Worm (Caenorhabditis elegans) whole organism, mixed stage, embryonic: ENCODE data around the gene C54D10.5.

Experiments
- M03D4.4 ChIP-seq: sonication (generic microtip); optimal IDR thresholded peaks from 2 replicates; lab custom pipeline; 2017; ENCODE audit warnings: mild to moderate bottlenecking, missing genetic modification characterization, missing compliant biosample characterization
- bed-3 ChIP-seq: fragments of 200-800 bp; sonication (Bioruptor generic); optimal IDR thresholded peaks from 3 replicates; lab custom pipeline; 2018; ENCODE audit warnings: mild to moderate bottlenecking, missing genetic modification characterization, moderate library complexity, missing compliant biosample characterization
- blmp-1 ChIP-seq: fragments of 150-350 bp; optimal IDR thresholded peaks from 2 replicates; lab custom pipeline; 2014; ENCODE audit warnings: missing biosample characterization, missing genetic modification characterization
- ceh-39 ChIP-seq: fragments of 150-350 bp; optimal IDR thresholded peaks from 2 replicates; lab custom pipeline; 2014; ENCODE audit warnings: missing biosample characterization, missing genetic modification characterization
- ceh-43 ChIP-seq: fragments of 200-800 bp; sonication (Bioruptor generic); optimal IDR thresholded peaks from 2 replicates; lab custom pipeline; 2018; ENCODE audit warnings: mild to moderate bottlenecking, missing genetic modification characterization, moderate library complexity, missing compliant biosample characterization
- ceh-83 ChIP-seq: fragments of 200-800 bp; sonication (Bioruptor generic); optimal IDR thresholded peaks from 2 replicates; lab custom pipeline; 2018; ENCODE audit warnings: mild to moderate bottlenecking, missing genetic modification characterization, missing compliant biosample characterization
- ces-1 ChIP-seq: fragments of 150-350 bp; optimal IDR thresholded peaks from 2 replicates; lab custom pipeline; 2014; ENCODE audit warnings: missing biosample characterization, missing genetic modification reagents, missing genetic modification characterization
- cnd-1 ChIP-seq: fragments of 200-800 bp; sonication (Bioruptor generic); optimal IDR thresholded peaks from 2 replicates; lab custom pipeline; 2018; ENCODE audit warnings: mild to moderate bottlenecking, missing genetic modification characterization, missing compliant biosample characterization
- drap-1 ChIP-seq: fragments of 200-800 bp; sonication (Bioruptor generic); optimal IDR thresholded peaks from 3 replicates; lab custom pipeline; 2018; ENCODE audit warnings: mild to moderate bottlenecking, missing genetic modification characterization, missing compliant biosample characterization
- elt-1 ChIP-seq: sonication (generic microtip); optimal IDR thresholded peaks from 2 replicates; lab custom pipeline; 2017; ENCODE audit warnings: missing genetic modification characterization, mild to moderate bottlenecking, missing compliant biosample characterization, antibody characterized with exemption, moderate library complexity, borderline replicate concordance; ENCODE audit not compliant: insufficient read depth
- elt-3 ChIP-seq: fragments of 150-350 bp; optimal IDR thresholded peaks from 2 replicates; lab custom pipeline; 2014; ENCODE audit warnings: missing biosample characterization, missing genetic modification characterization
- flh-1 ChIP-seq: fragments of 200-800 bp; sonication (Bioruptor generic); optimal IDR thresholded peaks from 2 replicates; lab custom pipeline; 2018; ENCODE audit warnings: mild to moderate bottlenecking, missing genetic modification characterization, moderate library complexity, missing compliant biosample characterization
- ham-2 ChIP-seq: fragments of 200-800 bp; sonication (Bioruptor generic); optimal IDR thresholded peaks from 2 replicates; lab custom pipeline; 2018; ENCODE audit warnings: mild to moderate bottlenecking, missing genetic modification characterization, missing compliant biosample characterization
- hlh-1 ChIP-seq: fragments of 150-350 bp; optimal IDR thresholded peaks from 2 replicates; lab custom pipeline; 2014; ENCODE audit warnings: missing biosample characterization, missing genetic modification reagents, missing genetic modification characterization
- lin-32 ChIP-seq: fragments of 200-800 bp; sonication (Bioruptor generic); optimal IDR thresholded peaks from 2 replicates; lab custom pipeline; 2018; ENCODE audit warnings: mild to moderate bottlenecking, missing genetic modification characterization, missing compliant biosample characterization
- mab-5 ChIP-seq: fragments of 150-350 bp; optimal IDR thresholded peaks from 2 replicates; lab custom pipeline; 2014; ENCODE audit warnings: missing biosample characterization, missing genetic modification characterization
- mep-1 ChIP-seq: fragments of 150-350 bp; optimal IDR thresholded peaks from 2 replicates; lab custom pipeline; 2017; ENCODE audit warnings: missing biosample characterization, missing genetic modification reagents, missing genetic modification characterization, inconsistent platforms
- nhr-2 ChIP-seq: fragments of 150-350 bp; optimal IDR thresholded peaks from 2 replicates; lab custom pipeline; 2014; ENCODE audit warnings: missing biosample characterization, missing genetic modification characterization
- nhr-237 ChIP-seq: fragments of 150-350 bp; optimal IDR thresholded peaks from 2 replicates; lab custom pipeline; 2014; ENCODE audit warnings: missing biosample characterization, missing genetic modification characterization
- nhr-28 ChIP-seq: fragments of 150-350 bp; optimal IDR thresholded peaks from 2 replicates; lab custom pipeline; 2014; ENCODE audit warnings: missing biosample characterization, missing genetic modification characterization
- pha-4 ChIP-seq: fragments of 150-350 bp; optimal IDR thresholded peaks from 2 replicates; lab custom pipeline; 2018; ENCODE audit warnings: missing biosample characterization, missing genetic modification reagents, missing genetic modification characterization
- snpc-4 ChIP-seq: fragments of 150-350 bp; optimal IDR thresholded peaks from 2 replicates; lab custom pipeline; 2014; ENCODE audit warnings: missing biosample characterization, missing genetic modification characterization
- sptf-1 ChIP-seq: sonication (generic microtip); optimal IDR thresholded peaks from 2 replicates; lab custom pipeline; 2017; ENCODE audit warnings: mild to moderate bottlenecking, missing genetic modification characterization, moderate library complexity, missing compliant biosample characterization
- tbx-8 ChIP-seq: fragments of 200-800 bp; sonication (Bioruptor generic); optimal IDR thresholded peaks from 2 replicates; lab custom pipeline; 2018; ENCODE audit warnings: mild to moderate bottlenecking, missing genetic modification characterization, moderate library complexity, missing compliant biosample characterization
- unc-120 ChIP-seq: sonication (generic microtip); optimal IDR thresholded peaks from 2 replicates; lab custom pipeline; 2017; ENCODE audit warnings: missing genetic modification characterization, missing compliant biosample characterization; ENCODE audit not compliant: poor library complexity, severe bottlenecking
- unc-39 ChIP-seq: fragments of 150-350 bp; optimal IDR thresholded peaks from 2 replicates; lab custom pipeline; 2014; ENCODE audit warnings: missing biosample characterization, missing genetic modification characterization
- unc-62 ChIP-seq: fragments of 150-350 bp; optimal IDR thresholded peaks from 2 replicates; lab custom pipeline; 2014; ENCODE audit warnings: missing biosample characterization, missing genetic modification reagents, missing genetic modification characterization
- zip-8 ChIP-seq: fragments of 150-350 bp; optimal IDR thresholded peaks from 2 replicates; lab custom pipeline; 2014; ENCODE audit warnings: missing biosample characterization, missing genetic modification characterization
- ztf-11 ChIP-seq: fragments of 150-350 bp; optimal IDR thresholded peaks from 2 replicates; lab custom pipeline; 2014; ENCODE audit warnings: missing biosample characterization, missing genetic modification characterization

C54D10.5 gene

ce11 chrV:12429039-12429438 lies at the start of gene C54D10.5:
C54D10.5 (plus strand) TSS chrV:12429339.
- TF ChIP-seq ceh-83 (GFP tag; lab: Kevin White, UChicago) (no peak), elt-1 (no peak)

ce11 chrV:12386154-12386553 lies 43.0 kb upstream of the C54D10.5 start, which contains the start of gene K01D12.15:
K01D12.15 (plus strand) TSS chrV:12386454.
- TF ChIP-seq tbx-8 (GFP tag; lab: Kevin White, UChicago) = no peak
- TF ChIP-seq cnd-1 = no peak
- no peak for TF ChIP-seq nhr-2 (tag; lab: Kevin White, UChicago)
- TF ChIP-seq hlh-1 (tag; lab: Kevin White, UChicago) = no peak
- no peak for TF ChIP-seq unc-120
- no peak for TF ChIP-seq ceh-43 (GFP tag; lab: Kevin White, UChicago)
- TF ChIP-seq sptf-1 (tag; lab: Kevin White, UChicago) = no peak
- TF ChIP-seq zip-8 (tag; lab: Kevin White, UChicago) = no peak
- no peak for TF ChIP-seq ham-2
- no peak for TF ChIP-seq blmp-1 (tag; lab: Kevin White, UChicago)

ce11 chrV:12395699-12396098 lies 33.4 kb upstream of the C54D10.5 start, which contains the start of gene twk-14:
twk-14 (minus strand) TSS chrV:12395706.
- TF ChIP-seq ceh-39 (tag; lab: Kevin White, UChicago) = no peak
- no peak for TF ChIP-seq lin-32 (GFP tag; lab: Kevin White, UChicago)
- no peak for TF ChIP-seq flh-1 (GFP tag; lab: Kevin White, UChicago)
- TF ChIP-seq nhr-237 (tag; lab: Kevin White, UChicago) = no peak
- TF ChIP-seq pha-4 (tag; lab: Kevin White, UChicago) = no peak
- no peak for TF ChIP-seq drap-1 (GFP tag; lab: Kevin White, UChicago)
- TF ChIP-seq zip-8 (tag; lab: Kevin White, UChicago) = no peak
- no peak for TF ChIP-seq hlh-1 (tag; lab: Kevin White, UChicago)
- TF ChIP-seq unc-39 (tag; lab: Kevin White, UChicago) = no peak

ce11 chrV:12397545-12397944 lies 31.6 kb upstream of the C54D10.5 start, which contains the start of gene K01D12.5:
K01D12.5 (plus strand) TSS chrV:12397845.
- no peak for TF ChIP-seq unc-120
- no peak for TF ChIP-seq elt-3 (tag; lab: Kevin White, UChicago)
- no peak for TF ChIP-seq M03D4.4 (tag; lab: Kevin White, UChicago)
- TF ChIP-seq nhr-237 (tag; lab: Kevin White, UChicago) = no peak
- TF ChIP-seq ceh-43 (GFP tag; lab: Kevin White, UChicago) = no peak
- TF ChIP-seq mab-5 (tag; lab: Kevin White, UChicago) = no peak
- TF ChIP-seq ztf-11 (tag; lab: Kevin White, UChicago) = no peak

- TF ChIP-seq flh-1 (GFP tag; lab: Kevin White, UChicago) = no peak
- peak; percentile 71 for TF ChIP-seq zip-8 (tag; lab: Kevin White, UChicago)
Measured at ce11 chrV:12400677-12401236, 28.4 kb upstream of the C54D10.5 start, which contains the start of the genes K01D12.20 and miga-1. K01D12.20 (minus strand) TSS chrV:12400814. miga-1 (minus strand) TSS chrV:12400859.

ce11 chrV:12401383-12401782 lies 27.8 kb upstream of the C54D10.5 start, which contains the start of gene K01D12.7:
K01D12.7 (minus strand) TSS chrV:12401483.
- no peak for TF ChIP-seq unc-62
- TF ChIP-seq zip-8 (tag; lab: Kevin White, UChicago) = no peak
- TF ChIP-seq bed-3 (GFP tag; lab: Kevin White, UChicago) = no peak
- no peak for TF ChIP-seq snpc-4
- TF ChIP-seq elt-3 (tag; lab: Kevin White, UChicago) = no peak
- TF ChIP-seq mab-5 (tag; lab: Kevin White, UChicago) = no peak
- no peak for TF ChIP-seq ces-1

ce11 chrV:12402355-12402754 lies 26.8 kb upstream of the C54D10.5 start, which contains the start of gene K01D12.8:
K01D12.8 (plus strand) TSS chrV:12402655.
- TF ChIP-seq ztf-11 (tag; lab: Kevin White, UChicago) = no peak
- TF ChIP-seq ceh-43 (GFP tag; lab: Kevin White, UChicago) = no peak
- TF ChIP-seq nhr-2 (tag; lab: Kevin White, UChicago) = no peak
- TF ChIP-seq hlh-1 (tag; lab: Kevin White, UChicago) = no peak
- no peak for TF ChIP-seq unc-62
- TF ChIP-seq ceh-83 (GFP tag; lab: Kevin White, UChicago) = no peak
- no peak for TF ChIP-seq nhr-28 (tag; lab: Kevin White, UChicago)
- no peak for TF ChIP-seq mep-1 (tag; lab: Kevin White, UChicago)
- no peak for TF ChIP-seq elt-3 (tag; lab: Kevin White, UChicago)
